Worm (Caenorhabditis elegans) whole organism, mixed stage, embryonic: ENCODE results near the gene msp-33.

Experiments
- blmp-1 ChIP-seq: fragments of 150-350 bp; optimal IDR thresholded peaks from 2 replicates; lab custom pipeline; 2014; ENCODE audit warnings: missing biosample characterization, missing genetic modification characterization
- ceh-39 ChIP-seq: fragments of 150-350 bp; optimal IDR thresholded peaks from 2 replicates; lab custom pipeline; 2014; ENCODE audit warnings: missing biosample characterization, missing genetic modification characterization
- ceh-83 ChIP-seq: fragments of 200-800 bp; sonication (Bioruptor generic); optimal IDR thresholded peaks from 2 replicates; lab custom pipeline; 2018; ENCODE audit warnings: mild to moderate bottlenecking, missing genetic modification characterization, missing compliant biosample characterization
- lin-13 ChIP-seq: fragments of 150-350 bp; optimal IDR thresholded peaks from 2 replicates; lab custom pipeline; 2014; ENCODE audit warnings: missing biosample characterization, missing genetic modification characterization
- mab-5 ChIP-seq: fragments of 150-350 bp; optimal IDR thresholded peaks from 2 replicates; lab custom pipeline; 2014; ENCODE audit warnings: missing biosample characterization, missing genetic modification characterization
- mep-1 ChIP-seq: fragments of 150-350 bp; optimal IDR thresholded peaks from 2 replicates; lab custom pipeline; 2017; ENCODE audit warnings: missing biosample characterization, missing genetic modification reagents, missing genetic modification characterization, inconsistent platforms
- nhr-12 ChIP-seq: fragments of 150-350 bp; optimal IDR thresholded peaks from 2 replicates; lab custom pipeline; 2014; ENCODE audit warnings: missing biosample characterization, missing genetic modification characterization
- nhr-2 ChIP-seq: fragments of 150-350 bp; optimal IDR thresholded peaks from 2 replicates; lab custom pipeline; 2014; ENCODE audit warnings: missing biosample characterization, missing genetic modification characterization
- pha-4 ChIP-seq: fragments of 150-350 bp; optimal IDR thresholded peaks from 2 replicates; lab custom pipeline; 2018; ENCODE audit warnings: missing biosample characterization, missing genetic modification reagents, missing genetic modification characterization
- snpc-4 ChIP-seq: fragments of 150-350 bp; optimal IDR thresholded peaks from 2 replicates; lab custom pipeline; 2014; ENCODE audit warnings: missing biosample characterization, missing genetic modification characterization
- tbx-8 ChIP-seq: fragments of 200-800 bp; sonication (Bioruptor generic); optimal IDR thresholded peaks from 2 replicates; lab custom pipeline; 2018; ENCODE audit warnings: mild to moderate bottlenecking, missing genetic modification characterization, moderate library complexity, missing compliant biosample characterization

DNA sequence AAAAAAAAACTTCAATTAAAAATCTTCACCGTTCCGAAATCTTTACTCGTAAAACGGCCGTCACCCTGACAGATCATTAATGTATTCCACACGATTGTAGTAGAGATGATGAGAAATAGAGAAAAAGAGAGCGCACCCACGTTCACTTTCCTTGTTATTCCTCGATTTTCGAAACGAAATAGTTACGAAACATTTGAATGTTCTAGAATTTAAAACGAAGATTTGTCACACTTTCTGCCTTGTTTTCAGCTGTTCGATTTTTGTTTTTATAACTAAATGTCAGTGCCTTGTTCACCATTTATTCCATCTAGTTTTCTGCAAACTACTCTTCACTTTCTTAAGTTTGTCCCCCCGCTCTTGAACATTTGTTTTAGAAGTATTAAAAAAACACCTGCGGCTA lies 37.7 kb downstream of the msp-33 start:
- TF ChIP-seq mab-5 (tag; lab: Kevin White, UChicago): no peak
- no peak for TF ChIP-seq blmp-1 (tag; lab: Kevin White, UChicago)
- TF ChIP-seq ceh-83 (GFP tag; lab: Kevin White, UChicago): no peak
- TF ChIP-seq ceh-39 (tag; lab: Kevin White, UChicago): no peak
- TF ChIP-seq nhr-12 (tag; lab: Kevin White, UChicago): no peak
- TF ChIP-seq mep-1 (tag; lab: Kevin White, UChicago): no peak
- TF ChIP-seq snpc-4 (tag; lab: Kevin White, UChicago): no peak
- no peak for TF ChIP-seq lin-13 (tag; lab: Kevin White, UChicago)
- TF ChIP-seq nhr-2 (tag; lab: Kevin White, UChicago): no peak
- no peak for TF ChIP-seq pha-4 (tag; lab: Kevin White, UChicago)
- no peak for TF ChIP-seq tbx-8 (GFP tag; lab: Kevin White, UChicago)
